Fruit fly (Drosophila melanogaster): Measurements from ENCODE around the gene wtrw.

Gene wtrw

DNA sequence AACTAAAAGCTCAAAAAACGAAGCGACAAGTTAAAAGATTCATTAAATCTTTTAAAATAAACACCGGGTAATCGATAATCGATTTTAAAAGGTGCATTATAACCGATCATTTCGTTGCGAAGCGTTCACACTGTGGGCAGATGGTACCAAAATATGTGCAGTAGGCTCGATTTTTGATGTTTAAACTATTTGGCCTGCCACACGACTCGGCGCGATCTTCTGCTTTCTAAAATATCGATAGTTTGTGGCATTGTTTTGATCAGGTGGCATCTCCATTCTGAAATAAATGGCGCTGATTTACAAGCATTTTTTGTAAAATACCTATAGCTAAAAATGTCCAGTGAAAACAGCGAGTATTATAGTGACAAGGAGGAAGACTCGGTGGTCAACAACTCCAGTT, 29.1 kb downstream of the wtrw start, which contains the start of the genes CG10445 and lds:
Gene CG10445, minus strand, starts transcription at position 104 of the 400 bp plus-strand sequence.
Gene lds, plus strand, starts transcription at position 236 of the 400 bp plus-strand sequence.
- TF ChIP-seq CG11617 (GFP tag; optimal IDR thresholded peaks at IDR 0.05) (no peak), tj (GFP tag; optimal IDR thresholded peaks at IDR 0.05) (peak; percentile 25), bab1 (GFP tag; optimal IDR thresholded peaks at IDR 0.05) (peak; percentile 7)

DNA sequence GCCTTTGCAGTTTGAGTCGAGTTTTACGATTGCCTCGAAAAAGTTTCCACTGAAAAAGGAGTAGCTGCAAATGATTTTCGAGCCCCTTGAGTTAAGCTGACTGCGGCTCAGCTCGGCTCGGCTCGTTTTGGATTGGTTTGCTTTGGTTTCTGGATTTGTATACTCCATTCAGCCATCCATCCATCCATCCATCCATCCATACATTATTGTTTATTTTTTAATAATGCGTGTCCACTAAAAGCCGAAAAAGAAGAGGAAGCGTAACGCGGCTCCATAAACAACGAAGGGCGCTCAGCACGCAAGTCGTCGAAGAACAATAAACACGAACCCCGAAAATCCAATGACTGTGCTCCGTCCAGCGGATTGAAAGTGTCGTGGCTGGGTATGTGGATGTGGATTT, 35.2 kb downstream of the wtrw start:
- no peak for TF ChIP-seq toe (GFP tag; optimal IDR thresholded peaks at IDR 0.05)

- TF ChIP-seq Mnt (GFP tag; optimal IDR thresholded peaks at IDR 0.05) (no peak), bab1 (GFP tag; optimal IDR thresholded peaks at IDR 0.05) (no peak), toe (GFP tag; optimal IDR thresholded peaks at IDR 0.05) (no peak), CG7101 (tag; optimal IDR thresholded peaks at IDR 0.05) (no peak), CG1620 (GFP tag; optimal IDR thresholded peaks at IDR 0.05) (no peak), CG11617 (GFP tag; optimal IDR thresholded peaks at IDR 0.05) (no peak), CG7045 (GFP tag; optimal IDR thresholded peaks at IDR 0.05) (no peak), CG14711 (tag; optimal IDR thresholded peaks at IDR 0.05) (no peak), CG5204 (GFP tag; optimal IDR thresholded peaks at IDR 0.05) (no peak), cnc (optimal IDR thresholded peaks at IDR 0.05) (no peak), CG33017 (tag; optimal IDR thresholded peaks at IDR 0.05) (no peak), pad (GFP tag; optimal IDR thresholded peaks at IDR 0.05) (no peak), ovo (GFP tag; optimal IDR thresholded peaks at IDR 0.05) (no peak), cic (GFP tag; optimal IDR thresholded peaks at IDR 0.05) (no peak), CG12768 (GFP tag; optimal IDR thresholded peaks at IDR 0.05) (no peak)
These were observed 45.7 kb downstream of the wtrw start for dm6 chr3R:7936786-7937363.

DNA sequence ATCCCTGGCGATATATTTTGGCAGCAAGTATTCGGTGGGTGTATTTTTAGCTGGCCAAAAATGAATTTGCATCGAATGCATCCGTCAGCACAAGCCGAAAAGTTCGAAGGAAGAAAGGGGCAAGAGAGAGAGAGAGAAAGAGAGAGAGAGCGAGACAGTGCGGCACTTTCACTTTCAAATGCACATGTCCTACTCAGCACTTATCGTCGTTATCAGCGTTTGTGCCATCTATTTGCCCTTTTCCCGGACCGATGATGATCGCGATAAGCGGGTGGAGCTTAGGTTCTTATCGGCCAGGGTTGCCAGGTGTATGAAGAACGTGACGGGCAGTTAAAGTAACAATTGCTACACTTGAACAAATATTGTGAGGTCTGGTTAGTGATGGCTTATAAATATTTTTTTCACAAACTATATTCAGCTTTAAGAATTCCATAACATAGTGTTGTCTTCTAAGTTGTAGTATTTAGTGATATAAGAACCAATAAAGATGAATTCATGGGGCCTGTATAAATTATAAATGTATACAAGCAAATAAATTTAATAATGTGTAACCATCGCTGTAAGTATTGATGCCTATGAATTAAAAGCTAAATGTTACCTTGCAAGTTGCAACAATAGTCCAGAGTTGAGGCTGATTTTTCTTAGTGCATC, 53.7 kb downstream of the wtrw start:
- TF ChIP-seq CG12768 (GFP tag; optimal IDR thresholded peaks at IDR 0.05) (peak; percentile 65), CG11617 (GFP tag; optimal IDR thresholded peaks at IDR 0.05) (peak; percentile 80), CG1620 (GFP tag; optimal IDR thresholded peaks at IDR 0.05) (no peak), CG14711 (tag; optimal IDR thresholded peaks at IDR 0.05) (peak; percentile 85), pad (GFP tag; optimal IDR thresholded peaks at IDR 0.05) (peak; percentile 16), cnc (optimal IDR thresholded peaks at IDR 0.05) (peak in 1 of 2 experiments; percentile 14), Mnt (GFP tag; optimal IDR thresholded peaks at IDR 0.05) (peak; percentile 46), Hr96 (GFP tag; optimal IDR thresholded peaks at IDR 0.05) (peak; percentile 26), CG5204 (GFP tag; optimal IDR thresholded peaks at IDR 0.05) (peak; percentile 68), CG33017 (tag; optimal IDR thresholded peaks at IDR 0.05) (peak; percentile 68), CG7045 (GFP tag; optimal IDR thresholded peaks at IDR 0.05) (peak; percentile 5), cic (GFP tag; optimal IDR thresholded peaks at IDR 0.05) (peak; percentile 15), kay (GFP tag; ENCODE audit: borderline replicate concordance) (no peak), CG7101 (tag; optimal IDR thresholded peaks at IDR 0.05) (peak; percentile 64), toe (GFP tag; optimal IDR thresholded peaks at IDR 0.05) (no peak), bab1 (GFP tag; optimal IDR thresholded peaks at IDR 0.05) (no peak), tj (GFP tag; optimal IDR thresholded peaks at IDR 0.05) (peak; percentile 51)

dm6 chr3R:7947349-7947748, 56.2 kb downstream of the wtrw start:
- peak; percentile 18 for TF ChIP-seq CG14711 (tag; optimal IDR thresholded peaks at IDR 0.05)
- TF ChIP-seq Crg-1 (GFP tag; optimal IDR thresholded peaks at IDR 0.05): no peak
- TF ChIP-seq ovo (GFP tag; optimal IDR thresholded peaks at IDR 0.05): no peak
- peak; percentile 50 for TF ChIP-seq bab1 (GFP tag; optimal IDR thresholded peaks at IDR 0.05)
- TF ChIP-seq CG11617 (GFP tag; optimal IDR thresholded peaks at IDR 0.05): peak; percentile 24
- TF ChIP-seq CG7101 (tag; optimal IDR thresholded peaks at IDR 0.05): peak; percentile 5
- peak; percentile 80 for TF ChIP-seq tj (GFP tag; optimal IDR thresholded peaks at IDR 0.05)
- peak; percentile 41 for TF ChIP-seq toe (GFP tag; optimal IDR thresholded peaks at IDR 0.05)
- TF ChIP-seq CG33017 (tag; optimal IDR thresholded peaks at IDR 0.05): peak; percentile 40
- TF ChIP-seq cic (GFP tag; optimal IDR thresholded peaks at IDR 0.05): peak; percentile 92
- TF ChIP-seq Mnt (GFP tag; optimal IDR thresholded peaks at IDR 0.05): peak; percentile 96
- peak; percentile 4 for TF ChIP-seq CG7045 (GFP tag; optimal IDR thresholded peaks at IDR 0.05)
- peak; percentile 28 for TF ChIP-seq pad (GFP tag; optimal IDR thresholded peaks at IDR 0.05)
- TF ChIP-seq CG12768 (GFP tag; optimal IDR thresholded peaks at IDR 0.05): peak; percentile 83
- TF ChIP-seq CG5204 (GFP tag; optimal IDR thresholded peaks at IDR 0.05): no peak
- TF ChIP-seq kay (GFP tag; ENCODE audit: borderline replicate concordance): peak; percentile 97
- no peak for TF ChIP-seq cnc (optimal IDR thresholded peaks at IDR 0.05)
- peak; percentile 44 for TF ChIP-seq Hr96 (GFP tag; optimal IDR thresholded peaks at IDR 0.05)
- TF ChIP-seq CG1620 (GFP tag; optimal IDR thresholded peaks at IDR 0.05): no peak
- peak; percentile 52 for TF ChIP-seq Clk (GFP tag; optimal IDR thresholded peaks at IDR 0.05)

DNA sequence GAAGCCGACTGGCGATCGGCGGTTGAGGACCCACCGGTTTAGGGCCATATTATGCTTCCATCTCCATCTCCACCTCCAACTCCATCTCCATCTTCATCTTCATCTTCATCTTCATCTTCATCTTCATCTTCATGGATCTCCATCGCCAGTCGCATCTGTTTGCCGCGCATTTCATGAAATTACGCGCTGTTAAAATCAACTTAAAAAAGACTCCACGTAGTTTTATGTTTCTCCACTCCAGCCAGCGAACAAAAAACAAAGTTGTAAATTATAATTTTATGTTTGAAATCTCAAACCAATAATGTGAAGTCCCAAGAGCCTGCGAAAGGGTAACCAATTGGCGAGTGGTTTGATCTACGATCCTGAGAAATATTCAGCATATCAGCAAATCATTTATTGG, 59.0 kb downstream of the wtrw start:
- no peak for TF ChIP-seq pad (GFP tag; optimal IDR thresholded peaks at IDR 0.05)
- no peak for TF ChIP-seq CG11617 (GFP tag; optimal IDR thresholded peaks at IDR 0.05)
- TF ChIP-seq CG7101 (tag; optimal IDR thresholded peaks at IDR 0.05): no peak
- no peak for TF ChIP-seq tj (GFP tag; optimal IDR thresholded peaks at IDR 0.05)
- no peak for TF ChIP-seq Mnt (GFP tag; optimal IDR thresholded peaks at IDR 0.05)
- TF ChIP-seq Crg-1 (GFP tag; optimal IDR thresholded peaks at IDR 0.05): no peak
- no peak for TF ChIP-seq CG14711 (tag; optimal IDR thresholded peaks at IDR 0.05)
- no peak for TF ChIP-seq ovo (GFP tag; optimal IDR thresholded peaks at IDR 0.05)
- TF ChIP-seq cic (GFP tag; optimal IDR thresholded peaks at IDR 0.05): no peak
- no peak for TF ChIP-seq bab1 (GFP tag; optimal IDR thresholded peaks at IDR 0.05)
- TF ChIP-seq Clk (GFP tag; optimal IDR thresholded peaks at IDR 0.05): no peak
- no peak for TF ChIP-seq Hr96 (GFP tag; optimal IDR thresholded peaks at IDR 0.05)
- TF ChIP-seq CG7045 (GFP tag; optimal IDR thresholded peaks at IDR 0.05): no peak
- TF ChIP-seq CG12768 (GFP tag; optimal IDR thresholded peaks at IDR 0.05): no peak
- TF ChIP-seq toe (GFP tag; optimal IDR thresholded peaks at IDR 0.05): no peak
- no peak for TF ChIP-seq CG5204 (GFP tag; optimal IDR thresholded peaks at IDR 0.05)
- no peak for TF ChIP-seq kay (GFP tag; ENCODE audit: borderline replicate concordance)
- TF ChIP-seq CG33017 (tag; optimal IDR thresholded peaks at IDR 0.05): no peak
- no peak for TF ChIP-seq cnc (optimal IDR thresholded peaks at IDR 0.05)
- no peak for TF ChIP-seq CG1620 (GFP tag; optimal IDR thresholded peaks at IDR 0.05)

Measured in whole organism, adult.